Fruit fly (Drosophila melanogaster): ENCODE data around the gene Dph1.

Dph1 gene

DNA sequence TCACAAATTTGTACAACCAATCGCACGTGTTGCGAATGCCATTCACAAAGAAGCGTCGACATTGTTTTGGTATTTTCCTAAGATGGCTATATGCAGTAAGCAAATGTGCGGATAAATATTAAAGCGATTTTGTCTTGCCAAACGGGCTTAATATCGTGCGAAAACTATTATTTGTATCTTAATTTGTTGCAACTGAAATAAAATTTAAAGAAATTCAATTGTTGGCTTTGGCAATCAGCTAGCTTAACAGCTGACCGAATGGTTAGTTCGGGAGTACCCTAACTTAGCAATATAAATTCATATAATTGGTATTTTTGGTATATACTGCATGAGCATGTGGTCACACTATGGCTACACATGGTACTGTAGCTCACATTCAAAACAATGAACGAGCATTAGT, 48.4 kb downstream of the Dph1 start, which contains the start of the genes RIOK1 and Polr3H (continued):
- TF ChIP-seq fd64A (GFP tag; optimal IDR thresholded peaks at IDR 0.05) (no peak), bab2 (GFP tag; optimal IDR thresholded peaks at IDR 0.05) (peak; percentile 20), CG30431 (GFP tag; optimal IDR thresholded peaks at IDR 0.05) (peak; percentile 33), shn (GFP tag; optimal IDR thresholded peaks at IDR 0.05) (peak; percentile 67), CG30020 (tag; optimal IDR thresholded peaks at IDR 0.05) (no peak), Bteb2 (GFP tag; optimal IDR thresholded peaks at IDR 0.05) (peak; percentile 73), Taf1 (GFP tag; IDR thresholded peaks at IDR 0.05) (no peak), CG2116 (GFP tag; optimal IDR thresholded peaks at IDR 0.05) (peak; percentile 53), CG31365 (tag; optimal IDR thresholded peaks at IDR 0.05) (no peak), D19B (GFP tag; optimal IDR thresholded peaks at IDR 0.05) (no peak), CG13296 (GFP tag; optimal IDR thresholded peaks at IDR 0.05) (no peak), CG15601 (tag; optimal IDR thresholded peaks at IDR 0.05) (no peak), ind (GFP tag; optimal IDR thresholded peaks at IDR 0.05) (peak; percentile 76), CG7839 (tag; optimal IDR thresholded peaks at IDR 0.05) (no peak), gcm2 (GFP tag; optimal IDR thresholded peaks at IDR 0.05) (peak; percentile 62), CG2129 (GFP tag; IDR thresholded peaks at IDR 0.05; ENCODE audit: partially characterized antibody) (no peak), Dp (GFP tag; optimal IDR thresholded peaks at IDR 0.05) (peak; percentile 56), wek (GFP tag; optimal IDR thresholded peaks at IDR 0.05) (peak; percentile 94), Blimp-1 (GFP tag; optimal IDR thresholded peaks at IDR 0.05) (no peak), Fer3 (tag; optimal IDR thresholded peaks at IDR 0.05) (peak; percentile 67), tup (GFP tag; optimal IDR thresholded peaks at IDR 0.05) (peak; percentile 4), CG2889 (GFP tag; IDR thresholded peaks at IDR 0.05) (peak; percentile 57; the same call in 1 of the 3 replicates), Sox102F (GFP tag; optimal IDR thresholded peaks at IDR 0.05) (no peak), Hand (GFP tag; optimal IDR thresholded peaks at IDR 0.05) (no peak), CG10147 (GFP tag; optimal IDR thresholded peaks at IDR 0.05) (no peak), CG3281 (GFP tag; optimal IDR thresholded peaks at IDR 0.05) (no peak), ken (GFP tag; IDR thresholded peaks at IDR 0.05) (peak; percentile 43; the same call in 1 of the 3 replicates), disco-r (GFP tag; optimal IDR thresholded peaks at IDR 0.05) (peak; percentile 27), Xrp1 (GFP tag; IDR thresholded peaks at IDR 0.05) (peak; percentile 67; the same call in 1 of the 2 replicates), CG3847 (GFP tag; IDR thresholded peaks at IDR 0.05) (no peak; the same call in 1 of the 2 replicates), Abd-B (GFP tag; optimal IDR thresholded peaks at IDR 0.05) (no peak), corto (GFP tag; optimal IDR thresholded peaks at IDR 0.05) (no peak), CG43689 (GFP tag; IDR thresholded peaks at IDR 0.05) (no peak), CG6254 (GFP tag; optimal IDR thresholded peaks at IDR 0.05) (peak; percentile 16), CG2120 (GFP tag; optimal IDR thresholded peaks at IDR 0.05) (peak; percentile 89), jing (GFP tag; optimal IDR thresholded peaks at IDR 0.05) (peak; percentile 6), chif (GFP tag; optimal IDR thresholded peaks at IDR 0.05) (peak; percentile 62 to 76), CG11093 (GFP tag; IDR thresholded peaks at IDR 0.05) (0 out of 3 replicates have a peak, but pooled peaks have one; percentile 7), cg (GFP tag; optimal IDR thresholded peaks at IDR 0.05) (no peak), CG7786 (GFP tag; optimal IDR thresholded peaks at IDR 0.05) (peak; percentile 75), CG9817 (tag; optimal IDR thresholded peaks at IDR 0.05) (peak; percentile 54), CG13123 (GFP tag; optimal IDR thresholded peaks at IDR 0.05) (peak; percentile 65), ara (GFP tag; IDR thresholded peaks at IDR 0.05) (peak; percentile 21; the same call in 1 of the 2 replicates), lov (optimal IDR thresholded peaks at IDR 0.05) (no peak), lov (GFP tag; IDR thresholded peaks at IDR 0.05) (no peak), sim (GFP tag; IDR thresholded peaks at IDR 0.05) (no peak), CG4707 (GFP tag; optimal IDR thresholded peaks at IDR 0.05) (no peak), Ets97D (GFP tag; optimal IDR thresholded peaks at IDR 0.05) (peak; percentile 62), salm (tag; optimal IDR thresholded peaks at IDR 0.05) (no peak), CG11085 (GFP tag; IDR thresholded peaks at IDR 0.05) (no peak), repo (GFP tag; optimal IDR thresholded peaks at IDR 0.05) (peak; percentile 24)

Data from whole organism, embryonic.